Fruit fly (Drosophila melanogaster) whole organism, pupa: Measurements from ENCODE around the gene CG15878.
A peak's percentile ranks its signal among the peaks of the same experiment; 100 is the strongest.

Experiments
- CG10348 ChIP-seq: fragments of 200-800 bp; sonication (Bioruptor generic); IDR thresholded peaks from 2 replicates; pipeline ENCODE4 v1.3.6; 2022; ENCODE audit warnings: missing biosample characterization, missing genetic modification characterization
- CG12605 ChIP-seq: fragments of 200-800 bp; sonication (Bioruptor generic); IDR thresholded peaks from 2 replicates; pipeline ENCODE4 v1.3.6; 2022; ENCODE audit warnings: missing biosample characterization, missing genetic modification characterization
- CG13204 ChIP-seq: fragments of 200-800 bp; sonication (Bioruptor generic); optimal IDR thresholded peaks from 2 replicates; lab custom pipeline; 2018; ENCODE audit warnings: missing biosample characterization, mild to moderate bottlenecking, missing genetic modification characterization, moderate library complexity
- CG14655 ChIP-seq: fragments of 200-800 bp; sonication (Bioruptor generic); optimal IDR thresholded peaks from 3 replicates; lab custom pipeline; 2017; ENCODE audit warnings: mild to moderate bottlenecking, missing biosample characterization, missing genetic modification reagents, missing genetic modification characterization
- CG15710 ChIP-seq: fragments of 200-800 bp; sonication (Bioruptor generic); optimal IDR thresholded peaks from 2 replicates; lab custom pipeline; 2018; ENCODE audit warnings: missing biosample characterization, mild to moderate bottlenecking, missing genetic modification characterization, moderate library complexity
- CG17806 ChIP-seq: fragments of 200-800 bp; sonication (Bioruptor generic); optimal IDR thresholded peaks from 2 replicates; lab custom pipeline; 2018; ENCODE audit warnings: missing biosample characterization, mild to moderate bottlenecking, missing genetic modification characterization, moderate library complexity
- CG32121 ChIP-seq: fragments of 200-800 bp; sonication (Bioruptor generic); IDR thresholded peaks from 2 replicates; pipeline ENCODE4 v1.3.6; 2022; ENCODE audit warnings: missing biosample characterization, missing genetic modification characterization
- CG34367 ChIP-seq: fragments of 200-800 bp; sonication (Bioruptor generic); optimal IDR thresholded peaks from 2 replicates; lab custom pipeline; 2018; ENCODE audit warnings: missing biosample characterization, mild to moderate bottlenecking, missing genetic modification characterization
- CG4496 ChIP-seq: fragments of 200-800 bp; sonication (Bioruptor generic); IDR thresholded peaks from 3 replicates; pipeline ENCODE4 v1.3.6; 2022; ENCODE audit warnings: missing biosample characterization, missing genetic modification characterization
- CG8159 ChIP-seq: fragments of 200-800 bp; sonication (Bioruptor generic); optimal IDR thresholded peaks from 3 replicates; lab custom pipeline; 2018; ENCODE audit warnings: missing biosample characterization, mild to moderate bottlenecking, missing genetic modification characterization, moderate library complexity
- CG8301 ChIP-seq: fragments of 200-800 bp; sonication (Bioruptor generic); optimal IDR thresholded peaks from 2 replicates; lab custom pipeline; 2018; ENCODE audit warnings: missing biosample characterization, mild to moderate bottlenecking, missing genetic modification characterization
- CG9948 ChIP-seq: fragments of 200-800 bp; sonication (Bioruptor generic); optimal IDR thresholded peaks from 2 replicates; lab custom pipeline; 2018; ENCODE audit warnings: missing biosample characterization, mild to moderate bottlenecking, missing genetic modification characterization, moderate library complexity
- D1 ChIP-seq: fragments of 200-800 bp; sonication (Bioruptor generic); optimal IDR thresholded peaks from 2 replicates; lab custom pipeline; 2018; ENCODE audit warnings: missing biosample characterization, mild to moderate bottlenecking, missing genetic modification characterization, moderate library complexity
- EcR ChIP-seq: fragments of 200-800 bp; sonication (Bioruptor generic); optimal IDR thresholded peaks from 3 replicates; lab custom pipeline; 2019; ENCODE audit warnings: missing biosample characterization, missing genetic modification characterization, mild to moderate bottlenecking, moderate library complexity, missing genetic modification reagents
- Ets98B ChIP-seq: fragments of 200-800 bp; sonication (Bioruptor generic); IDR thresholded peaks from 2 replicates; pipeline ENCODE4 v1.3.6; 2022; ENCODE audit warnings: missing biosample characterization, missing genetic modification characterization
- Pif1A ChIP-seq: fragments of 200-800 bp; sonication (Bioruptor generic); optimal IDR thresholded peaks from 3 replicates; lab custom pipeline; 2016; ENCODE audit warnings: missing biosample characterization, missing genetic modification characterization
- Pif1B ChIP-seq: fragments of 200-800 bp; sonication (Bioruptor generic); optimal IDR thresholded peaks from 3 replicates; lab custom pipeline; 2016; ENCODE audit warnings: missing biosample characterization, missing genetic modification characterization
- Snoo ChIP-seq: fragments of 200-800 bp; sonication (Bioruptor generic); optimal IDR thresholded peaks from 3 replicates; lab custom pipeline; 2017; ENCODE audit warnings: missing biosample characterization, mild to moderate bottlenecking, missing genetic modification characterization, inconsistent platforms
- fd96Ca ChIP-seq: fragments of 200-800 bp; sonication (Bioruptor generic); IDR thresholded peaks from 3 replicates; pipeline ENCODE4 v1.3.6; 2022; ENCODE audit warnings: missing biosample characterization, missing genetic modification characterization
- gl ChIP-seq: fragments of 200-800 bp; sonication (Bioruptor generic); optimal IDR thresholded peaks from 2 replicates; lab custom pipeline; 2018; ENCODE audit warnings: missing biosample characterization, mild to moderate bottlenecking, missing genetic modification characterization
- rn ChIP-seq: fragments of 200-800 bp; sonication (Bioruptor generic); IDR thresholded peaks from 2 replicates; pipeline ENCODE4 v1.3.6; 2022; ENCODE audit warnings: missing biosample characterization, missing genetic modification characterization

The CG15878 gene

DNA sequence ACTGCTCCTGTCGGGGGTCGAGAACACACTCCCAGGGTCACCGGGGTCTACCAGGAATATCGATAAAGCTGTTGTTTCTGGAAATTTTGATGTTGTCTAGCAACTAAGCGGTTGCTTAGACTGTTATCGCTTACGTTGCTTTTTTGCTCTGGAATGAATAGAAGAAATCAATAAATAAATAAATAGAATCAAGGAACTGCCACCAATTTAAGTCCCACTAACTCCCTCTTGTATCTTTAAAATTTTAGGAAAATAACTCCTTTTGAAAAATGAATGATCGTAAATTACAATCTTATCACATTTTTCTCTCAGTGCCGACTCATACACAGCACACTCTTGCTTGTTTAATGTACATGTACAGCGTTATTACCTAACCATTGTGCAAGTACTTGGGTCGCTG lies at the start of gene CG15878:
CG15878 (minus strand) TSS at position 101 of the 400 bp plus-strand sequence.
- no peak for TF ChIP-seq CG17806 (tag; lab: Kevin White, UChicago)
- TF ChIP-seq Snoo (tag; lab: Kevin White, UChicago), result no peak
- no peak for TF ChIP-seq Pif1B (GFP tag; lab: Kevin White, UChicago)
- no peak for TF ChIP-seq CG13204 (GFP tag; lab: Kevin White, UChicago)
- TF ChIP-seq CG4496 (GFP tag; lab: Robert Waterston, UW), result no peak
- no peak for TF ChIP-seq CG10348 (GFP tag; lab: Robert Waterston, UW)
- TF ChIP-seq CG34367 (tag; lab: Kevin White, UChicago), result no peak
- no peak for TF ChIP-seq CG32121 (GFP tag; lab: Robert Waterston, UW)
- no peak for TF ChIP-seq gl (tag; lab: Kevin White, UChicago)
- no peak for TF ChIP-seq Pif1A (GFP tag; lab: Kevin White, UChicago)
- no peak for TF ChIP-seq CG12605
- TF ChIP-seq CG8301, result no peak
- no peak for TF ChIP-seq CG14655 (GFP tag; lab: Kevin White, UChicago)
- TF ChIP-seq fd96Ca (GFP tag; lab: Robert Waterston, UW), result no peak
- TF ChIP-seq D1 (tag; lab: Kevin White, UChicago), result no peak
- TF ChIP-seq CG9948 (tag; lab: Kevin White, UChicago), result no peak
- no peak for TF ChIP-seq Ets98B (GFP tag; lab: Robert Waterston, UW)
- no peak for TF ChIP-seq EcR
- no peak for TF ChIP-seq rn (GFP tag; lab: Robert Waterston, UW)

DNA sequence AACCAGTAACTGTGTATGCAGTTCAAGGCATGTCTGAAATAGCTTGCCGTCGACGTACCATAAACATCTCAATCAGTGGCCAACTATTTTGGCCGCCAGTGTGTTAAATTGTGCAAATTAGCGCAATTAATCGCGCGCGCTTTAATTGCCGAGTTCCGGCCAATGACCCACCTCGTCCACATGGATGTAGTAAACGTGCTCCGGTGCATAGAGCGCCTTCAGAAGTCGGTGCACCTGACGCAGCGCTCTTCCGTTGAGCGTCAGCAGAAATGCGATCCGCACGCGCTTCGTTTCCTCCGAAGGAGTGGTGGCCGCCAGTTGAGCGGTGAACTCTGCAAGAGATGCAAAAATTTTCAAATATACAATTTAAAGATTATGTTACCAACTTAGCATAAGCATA lies 49.0 kb upstream of the CG15878 start:
- TF ChIP-seq CG15710 (tag; lab: Kevin White, UChicago), result no peak
- TF ChIP-seq CG14655 (GFP tag; lab: Kevin White, UChicago), result no peak
- no peak for TF ChIP-seq Ets98B (GFP tag; lab: Robert Waterston, UW)

DNA sequence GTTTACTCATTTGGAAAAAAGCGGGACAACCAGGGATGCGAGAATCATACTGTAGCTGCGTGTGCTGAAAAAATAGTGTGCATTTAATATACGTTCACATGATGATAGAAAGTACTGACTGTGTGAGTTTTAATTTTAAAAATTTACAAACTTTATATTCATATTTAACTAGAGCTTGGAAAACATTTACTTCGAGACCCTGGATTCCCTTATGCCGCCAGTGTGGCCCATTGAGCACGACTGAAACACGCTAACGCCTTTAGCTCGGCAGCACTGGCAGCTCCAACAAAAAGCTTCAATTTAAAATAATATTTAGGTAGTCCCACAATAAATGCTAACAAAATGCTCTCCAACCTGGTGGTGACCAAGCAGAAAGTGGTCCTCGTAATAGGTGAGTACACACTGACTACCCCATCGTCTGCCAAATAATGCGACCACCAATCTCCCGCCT lies 45.1 kb upstream of the CG15878 start, which contains the start of the genes CG1275 and Elp5:
CG1275 (minus strand) TSS at position 12 of the 451 bp plus-strand sequence.
Elp5 (plus strand) TSS at position 45 of the 451 bp plus-strand sequence.
- peak; percentile 98 for TF ChIP-seq Pif1B (GFP tag; lab: Kevin White, UChicago)
- TF ChIP-seq gl (tag; lab: Kevin White, UChicago), result peak; percentile 98
- TF ChIP-seq Snoo (tag; lab: Kevin White, UChicago), result peak; percentile 97
- TF ChIP-seq Pif1A (GFP tag; lab: Kevin White, UChicago), result peak; percentile 99
- TF ChIP-seq fd96Ca (GFP tag; lab: Robert Waterston, UW), result peak; percentile 100
- peak; percentile 100 for TF ChIP-seq CG4496 (GFP tag; lab: Robert Waterston, UW)
- peak; percentile 98 for TF ChIP-seq CG8301
- peak; percentile 99 for TF ChIP-seq CG9948 (tag; lab: Kevin White, UChicago)
- TF ChIP-seq CG13204 (GFP tag; lab: Kevin White, UChicago), result peak; percentile 95
- no peak for TF ChIP-seq D1 (tag; lab: Kevin White, UChicago)
- TF ChIP-seq EcR, result peak; percentile 93
- peak; percentile 99 for TF ChIP-seq CG15710 (tag; lab: Kevin White, UChicago)
- peak; percentile 99 for TF ChIP-seq CG32121 (GFP tag; lab: Robert Waterston, UW)
- TF ChIP-seq CG10348 (GFP tag; lab: Robert Waterston, UW), result peak; percentile 98
- TF ChIP-seq CG34367 (tag; lab: Kevin White, UChicago), result peak; percentile 99
- peak; percentile 100 for TF ChIP-seq Ets98B (GFP tag; lab: Robert Waterston, UW)
- peak; percentile 99 for TF ChIP-seq rn (GFP tag; lab: Robert Waterston, UW)
- peak; percentile 100 for TF ChIP-seq CG12605
- TF ChIP-seq CG17806 (tag; lab: Kevin White, UChicago), result peak; percentile 97
- peak; percentile 97 for TF ChIP-seq CG8159
- peak; percentile 97 for TF ChIP-seq CG14655 (GFP tag; lab: Kevin White, UChicago)
- TF ChIP-seq, all 21 proteins: peak for 20

DNA sequence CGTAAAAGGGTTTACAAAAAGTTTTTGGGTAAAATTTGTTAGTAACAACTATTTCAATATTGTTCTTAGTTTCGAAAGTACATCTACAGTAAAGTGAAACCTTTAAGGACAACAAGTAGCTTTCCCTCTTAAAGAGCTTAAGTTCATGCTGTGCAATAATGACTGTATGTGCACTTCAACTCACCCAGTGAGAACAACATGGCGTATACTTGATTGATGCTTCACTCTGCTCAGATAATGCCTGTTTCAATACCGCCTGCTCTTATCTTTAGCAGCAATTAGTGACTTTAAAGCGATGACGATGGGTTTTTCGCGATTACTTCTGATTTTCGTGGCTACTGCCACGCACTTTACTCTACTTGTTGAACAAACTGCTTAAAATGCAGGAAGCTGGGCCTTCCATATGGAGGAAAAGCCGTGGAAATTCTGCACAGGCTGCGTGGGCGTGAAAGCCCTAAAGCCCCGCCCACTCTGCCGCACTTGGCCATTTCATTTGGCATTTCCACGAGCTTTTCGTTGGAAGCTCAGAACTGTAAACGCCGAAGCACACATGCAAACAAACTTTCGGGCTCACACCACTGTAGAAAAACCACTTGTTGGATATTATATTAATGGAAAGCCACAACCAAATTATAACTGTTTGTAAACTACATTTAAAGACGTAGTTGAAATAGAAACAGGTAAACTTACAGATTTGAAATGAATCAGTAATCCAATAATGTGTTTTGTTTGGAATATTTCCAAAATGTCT lies 44.3 kb upstream of the CG15878 start:
- TF ChIP-seq CG10348 (GFP tag; lab: Robert Waterston, UW) (no peak), CG12605 (peak; percentile 62; the same call in 1 of the 2 replicates)

DNA sequence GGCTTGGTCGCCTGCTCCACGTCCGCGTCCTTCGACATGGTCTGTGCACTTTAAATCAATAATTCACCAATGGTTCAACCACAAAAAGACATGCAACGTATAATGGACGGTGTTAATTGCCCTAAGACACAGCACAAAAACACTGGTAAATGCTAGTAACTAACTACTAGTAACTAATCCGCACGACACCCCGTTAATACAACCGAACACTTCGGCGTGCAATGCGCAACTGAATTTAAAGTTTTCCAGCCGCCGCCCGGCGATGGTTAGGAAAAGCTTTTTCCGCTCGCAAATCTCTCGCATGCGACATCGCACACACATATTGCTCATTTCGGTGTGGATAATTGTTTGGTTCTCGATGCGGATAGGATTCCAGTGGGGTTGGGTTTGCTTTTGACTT lies 43.5 kb upstream of the CG15878 start:
- TF ChIP-seq gl (tag; lab: Kevin White, UChicago) (no peak), Ets98B (GFP tag; lab: Robert Waterston, UW) (peak; percentile 29)
- TF ChIP-seq, all 21 proteins: peak for 1

DNA sequence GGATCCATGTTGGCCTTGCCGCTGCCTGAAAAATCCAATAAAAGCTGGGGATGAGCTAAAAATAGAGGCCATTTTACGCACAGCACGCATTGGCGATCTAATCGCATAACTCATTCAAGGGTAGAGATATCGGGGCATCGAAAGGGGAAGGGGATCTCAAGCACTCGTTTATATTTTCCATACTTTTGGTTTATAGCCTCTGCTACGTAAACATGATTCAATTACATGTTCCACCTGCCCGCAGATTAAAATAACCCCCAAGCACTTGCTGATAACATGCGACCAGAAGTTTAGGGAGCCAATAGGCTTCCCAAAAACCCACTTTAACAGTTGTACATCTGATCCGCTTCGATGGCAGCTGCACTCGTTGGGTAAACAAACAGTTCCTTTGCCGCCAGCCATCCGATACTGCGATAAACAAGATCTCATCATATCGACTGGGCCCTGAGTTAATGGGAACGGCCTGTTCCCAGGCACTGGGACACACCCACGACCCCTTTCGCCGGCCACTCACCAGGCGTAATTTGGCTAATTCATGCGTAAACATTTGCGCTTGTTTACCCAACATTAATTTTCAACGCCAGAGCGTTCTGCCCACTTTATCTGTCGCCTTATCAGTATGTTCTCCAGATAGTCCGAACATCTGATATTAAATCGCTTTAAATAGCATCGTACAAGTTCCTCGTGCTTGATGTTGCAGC lies 41.8 kb upstream of the CG15878 start:
- TF ChIP-seq CG4496 (GFP tag; lab: Robert Waterston, UW) (no peak), CG14655 (GFP tag; lab: Kevin White, UChicago) (no peak), Snoo (tag; lab: Kevin White, UChicago) (no peak), Pif1B (GFP tag; lab: Kevin White, UChicago) (no peak), CG13204 (GFP tag; lab: Kevin White, UChicago) (no peak), D1 (tag; lab: Kevin White, UChicago) (no peak), CG15710 (tag; lab: Kevin White, UChicago) (no peak), Ets98B (GFP tag; lab: Robert Waterston, UW) (no peak), CG32121 (GFP tag; lab: Robert Waterston, UW) (no peak), gl (tag; lab: Kevin White, UChicago) (no peak), CG34367 (tag; lab: Kevin White, UChicago) (no peak), rn (GFP tag; lab: Robert Waterston, UW) (no peak), EcR (no peak), fd96Ca (GFP tag; lab: Robert Waterston, UW) (no peak), CG8159 (no peak), CG17806 (tag; lab: Kevin White, UChicago) (no peak), Pif1A (GFP tag; lab: Kevin White, UChicago) (no peak), CG10348 (GFP tag; lab: Robert Waterston, UW) (no peak)
